Worm (Caenorhabditis elegans): ENCODE data around the gene taf-13.

taf-13 gene

ce11 chrII:10605512-10605911, at the start of gene taf-13:
Gene taf-13 (minus strand): TSS chrII:10605612.
- no peak for TF ChIP-seq ceh-16 (tag; optimal IDR thresholded peaks at IDR 0.05)
- no peak for TF ChIP-seq nhr-11 (tag; optimal IDR thresholded peaks at IDR 0.05)
- no peak for TF ChIP-seq lsy-2 (tag; optimal IDR thresholded peaks at IDR 0.05)
- TF ChIP-seq elt-1 (tag; optimal IDR thresholded peaks at IDR 0.05) = no peak
- no peak for TF ChIP-seq ztf-4 (tag; optimal IDR thresholded peaks at IDR 0.05)
- TF ChIP-seq nhr-77 (tag; optimal IDR thresholded peaks at IDR 0.05) = no peak
- TF ChIP-seq sma-9 (GFP tag; optimal IDR thresholded peaks at IDR 0.05) = no peak
- no peak for TF ChIP-seq sma-9 (tag; optimal IDR thresholded peaks at IDR 0.05)
- no peak for TF ChIP-seq skn-1 (tag; optimal IDR thresholded peaks at IDR 0.05)
- TF ChIP-seq snpc-4 (tag; optimal IDR thresholded peaks at IDR 0.05) = no peak
- no peak for TF ChIP-seq lin-11 (tag; optimal IDR thresholded peaks at IDR 0.05)
- TF ChIP-seq C34F6.9 (tag; optimal IDR thresholded peaks at IDR 0.05) = no peak
- TF ChIP-seq mab-5 (tag; optimal IDR thresholded peaks at IDR 0.05) = no peak

- no peak for TF ChIP-seq elt-3 (tag; optimal IDR thresholded peaks at IDR 0.05)
- no peak for TF ChIP-seq F13H6.1 (tag; optimal IDR thresholded peaks at IDR 0.05)
- TF ChIP-seq nhr-11 (tag; optimal IDR thresholded peaks at IDR 0.05) = no peak
- no peak for TF ChIP-seq nhr-129 (tag; optimal IDR thresholded peaks at IDR 0.05)
- no peak for TF ChIP-seq snpc-4 (tag; optimal IDR thresholded peaks at IDR 0.05)
- no peak for TF ChIP-seq ztf-4 (tag; optimal IDR thresholded peaks at IDR 0.05)
- TF ChIP-seq skn-1 (tag; optimal IDR thresholded peaks at IDR 0.05) = no peak
- TF ChIP-seq sma-9 (GFP tag; optimal IDR thresholded peaks at IDR 0.05) = no peak
- no peak for TF ChIP-seq sma-9 (tag; optimal IDR thresholded peaks at IDR 0.05)
- no peak for TF ChIP-seq alr-1 (tag; optimal IDR thresholded peaks at IDR 0.05)
- no peak for TF ChIP-seq ama-1 (optimal IDR thresholded peaks at IDR 0.05)
- no peak for TF ChIP-seq nhr-25 (tag; optimal IDR thresholded peaks at IDR 0.05)
- no peak for TF ChIP-seq sma-3 (GFP tag; optimal IDR thresholded peaks at IDR 0.05)
- no peak for TF ChIP-seq crh-2 (tag; optimal IDR thresholded peaks at IDR 0.05)
- TF ChIP-seq elt-1 (tag; optimal IDR thresholded peaks at IDR 0.05) = no peak
- no peak for TF ChIP-seq mab-5 (tag; optimal IDR thresholded peaks at IDR 0.05)
- TF ChIP-seq mdl-1 (tag; optimal IDR thresholded peaks at IDR 0.05) = no peak
- TF ChIP-seq unc-39 (tag; optimal IDR thresholded peaks at IDR 0.05) = no peak
- no peak for TF ChIP-seq nhr-12 (tag; optimal IDR thresholded peaks at IDR 0.05)
Observed at ce11 chrII:10654435-10654834, 49.0 kb upstream of the taf-13 start.

ce11 chrII:10653559-10653958, 48.1 kb upstream of the taf-13 start:
- TF ChIP-seq nhr-129 (tag; optimal IDR thresholded peaks at IDR 0.05) (no peak), gmeb-1 (tag; optimal IDR thresholded peaks at IDR 0.05) (peak; percentile 16)

ce11 chrII:10652112-10652511, 46.7 kb upstream of the taf-13 start, which contains the start of gene nphp-1:
Gene nphp-1 (minus strand): TSS chrII:10652256.
- TF ChIP-seq F13H6.1 (tag; optimal IDR thresholded peaks at IDR 0.05) (no peak), elt-3 (tag; optimal IDR thresholded peaks at IDR 0.05) (no peak), sma-9 (GFP tag; optimal IDR thresholded peaks at IDR 0.05) (no peak), sma-9 (tag; optimal IDR thresholded peaks at IDR 0.05) (no peak), nhr-21 (tag; optimal IDR thresholded peaks at IDR 0.05) (no peak), crh-2 (tag; optimal IDR thresholded peaks at IDR 0.05) (no peak), unc-39 (tag; optimal IDR thresholded peaks at IDR 0.05) (no peak), nhr-12 (tag; optimal IDR thresholded peaks at IDR 0.05) (no peak), aly-2 (tag; optimal IDR thresholded peaks at IDR 0.05) (no peak), lin-13 (GFP tag; optimal IDR thresholded peaks at IDR 0.05) (no peak), sem-4 (tag; optimal IDR thresholded peaks at IDR 0.05) (no peak), unc-62 (GFP tag; optimal IDR thresholded peaks at IDR 0.05) (no peak), ceh-16 (tag; optimal IDR thresholded peaks at IDR 0.05) (no peak), ZK546.5 (tag; optimal IDR thresholded peaks at IDR 0.05) (no peak), snpc-4 (tag; optimal IDR thresholded peaks at IDR 0.05) (no peak), R02D3.7 (tag; optimal IDR thresholded peaks at IDR 0.05) (no peak), nhr-6 (tag; optimal IDR thresholded peaks at IDR 0.05) (no peak), nhr-237 (tag; optimal IDR thresholded peaks at IDR 0.05) (no peak), zag-1 (tag; optimal IDR thresholded peaks at IDR 0.05) (no peak), nhr-77 (tag; optimal IDR thresholded peaks at IDR 0.05) (no peak)

- no peak for TF ChIP-seq nhr-12 (tag; optimal IDR thresholded peaks at IDR 0.05)
- TF ChIP-seq lin-11 (tag; optimal IDR thresholded peaks at IDR 0.05) = no peak
- no peak for TF ChIP-seq mab-5 (tag; optimal IDR thresholded peaks at IDR 0.05)
- TF ChIP-seq nhr-77 (tag; optimal IDR thresholded peaks at IDR 0.05) = no peak
- TF ChIP-seq nhr-21 (tag; optimal IDR thresholded peaks at IDR 0.05) = no peak
- TF ChIP-seq fos-1 (tag; optimal IDR thresholded peaks at IDR 0.05) = peak; percentile 1
Observed at ce11 chrII:10646901-10647566, 41.6 kb upstream of the taf-13 start, which contains the start of gene M28.10. Gene M28.10 (plus strand): TSS chrII:10647516.
